Fruit fly (Drosophila melanogaster) whole organism, embryonic: ENCODE results near the gene sit.

Experiments used
- CG10543 ChIP-seq: fragments of 200-800 bp; sonication (Bioruptor generic); optimal IDR thresholded peaks from 3 replicates; lab custom pipeline; 2017; ENCODE audit warnings: missing biosample characterization, mild to moderate bottlenecking, missing genetic modification characterization, moderate library complexity
- CG11456 ChIP-seq: fragments of 200-800 bp; sonication (Bioruptor generic); IDR thresholded peaks from 3 replicates; pipeline ENCODE4 v1.3.6; 2022; ENCODE audit warnings: missing biosample characterization, missing genetic modification characterization
- CG12769 ChIP-seq: fragments of 200-800 bp; sonication (Bioruptor generic); optimal IDR thresholded peaks from 2 replicates; lab custom pipeline; 2019; ENCODE audit warnings: missing biosample characterization, mild to moderate bottlenecking, missing genetic modification characterization, moderate library complexity
- CG14667 ChIP-seq: fragments of 200-800 bp; sonication (Bioruptor generic); IDR thresholded peaks from 2 replicates; pipeline ENCODE4 v1.3.6; 2022; ENCODE audit warnings: missing biosample characterization, missing genetic modification characterization
- CG15073 ChIP-seq: fragments of 200-800 bp; sonication (Bioruptor generic); optimal IDR thresholded peaks from 2 replicates; lab custom pipeline; 2016; ENCODE audit warnings: missing biosample characterization, missing genetic modification characterization
- CG32532 ChIP-seq: fragments of 200-800 bp; sonication (Bioruptor generic); IDR thresholded peaks from 2 replicates; pipeline ENCODE4 v1.3.6; 2022; ENCODE audit warnings: missing biosample characterization, missing genetic modification characterization
- CG34376 ChIP-seq: fragments of 200-800 bp; sonication (Bioruptor generic); optimal IDR thresholded peaks from 2 replicates; lab custom pipeline; 2018; ENCODE audit warnings: missing biosample characterization, mild to moderate bottlenecking, missing genetic modification characterization
- CG4282 ChIP-seq: fragments of 200-800 bp; sonication (Bioruptor generic); optimal IDR thresholded peaks from 2 replicates; lab custom pipeline; 2016; ENCODE audit warnings: missing biosample characterization, missing genetic modification characterization
- CG43689 ChIP-seq: fragments of 200-800 bp; sonication (Bioruptor generic); IDR thresholded peaks from 2 replicates; pipeline ENCODE4 v1.3.6; 2022; ENCODE audit warnings: missing biosample characterization, missing genetic modification characterization
- CG4424 ChIP-seq: fragments of 200-800 bp; sonication (Bioruptor generic); optimal IDR thresholded peaks from 3 replicates; lab custom pipeline; 2016; ENCODE audit warnings: missing biosample characterization, missing genetic modification characterization
- CG6683 ChIP-seq: fragments of 200-800 bp; sonication (Bioruptor generic); optimal IDR thresholded peaks from 2 replicates; lab custom pipeline; 2017; ENCODE audit warnings: missing biosample characterization, mild to moderate bottlenecking, missing genetic modification characterization, missing genetic modification reagents
- CG7786 ChIP-seq: fragments of 200-800 bp; sonication (Bioruptor generic); optimal IDR thresholded peaks from 2 replicates; lab custom pipeline; 2016; ENCODE audit warnings: missing biosample characterization, missing genetic modification characterization
- CG7839 ChIP-seq: fragments of 200-800 bp; sonication (Bioruptor generic); optimal IDR thresholded peaks from 3 replicates; lab custom pipeline; 2018; ENCODE audit warnings: missing biosample characterization, mild to moderate bottlenecking, missing genetic modification characterization, moderate library complexity
- CG9727 ChIP-seq: fragments of 200-800 bp; sonication (Bioruptor generic); optimal IDR thresholded peaks from 3 replicates; lab custom pipeline; 2017; ENCODE audit warnings: missing biosample characterization, mild to moderate bottlenecking, missing genetic modification characterization
- CG9817 ChIP-seq: fragments of 200-800 bp; sonication (Bioruptor generic); optimal IDR thresholded peaks from 2 replicates; lab custom pipeline; 2018; ENCODE audit warnings: missing biosample characterization, mild to moderate bottlenecking, missing genetic modification characterization, moderate library complexity
- Doc2 ChIP-seq: fragments of 200-800 bp; sonication (Bioruptor generic); IDR thresholded peaks from 2 replicates; pipeline ENCODE4 v1.3.6; 2022; ENCODE audit warnings: missing biosample characterization, missing genetic modification characterization
- ERR ChIP-seq: fragments of 200-800 bp; sonication (Bioruptor generic); optimal IDR thresholded peaks from 2 replicates; lab custom pipeline; 2016; ENCODE audit warnings: missing biosample characterization, missing genetic modification characterization
- Gsc ChIP-seq: fragments of 200-800 bp; sonication (Bioruptor generic); IDR thresholded peaks from 2 replicates; pipeline ENCODE4 v1.3.6; 2022; ENCODE audit warnings: missing biosample characterization, missing genetic modification characterization
- Gug ChIP-seq: fragments of 200-800 bp; sonication (Bioruptor generic); IDR thresholded peaks from 4 replicates; pipeline ENCODE4 v1.3.6; 2022; ENCODE audit warnings: missing biosample characterization, missing genetic modification characterization
- Hey ChIP-seq: fragments of 200-800 bp; sonication (Bioruptor generic); optimal IDR thresholded peaks from 3 replicates; lab custom pipeline; 2018; ENCODE audit warnings: missing biosample characterization, mild to moderate bottlenecking, missing genetic modification characterization
- Hmx ChIP-seq: fragments of 200-800 bp; sonication (Bioruptor generic); optimal IDR thresholded peaks from 2 replicates; lab custom pipeline; 2016; ENCODE audit warnings: missing biosample characterization, missing genetic modification characterization
- Med ChIP-seq: fragments of 200-800 bp; sonication (Bioruptor generic); peaks from one replicate; lab custom pipeline; 2016; ENCODE audit warnings: missing biosample characterization, missing genetic modification characterization, mild to moderate bottlenecking, inconsistent platforms, moderate library complexity
- Nf-YA ChIP-seq: fragments of 200-800 bp; sonication (Bioruptor generic); IDR thresholded peaks from 2 replicates; pipeline ENCODE4 v1.3.6; 2022; ENCODE audit warnings: missing biosample characterization, missing genetic modification characterization
- Oli ChIP-seq: fragments of 200-800 bp; sonication (Bioruptor generic); optimal IDR thresholded peaks from 2 replicates; lab custom pipeline; 2018; ENCODE audit warnings: missing biosample characterization, mild to moderate bottlenecking, missing genetic modification characterization, moderate library complexity
- Pdp1 ChIP-seq, 2 experiments: fragments of 200-800 bp; sonication (Bioruptor generic); optimal IDR thresholded peaks; 3 replicates each; lab custom pipeline; 2016; ENCODE audit warnings: missing biosample characterization in 2 of 2, missing genetic modification characterization in 2 of 2, mild to moderate bottlenecking in 1 of 2, moderate library complexity in 1 of 2
- abd-A ChIP-seq: fragments of 200-800 bp; sonication (Bioruptor generic); optimal IDR thresholded peaks from 3 replicates; lab custom pipeline; 2019; ENCODE audit warnings: missing biosample characterization, mild to moderate bottlenecking, missing genetic modification characterization, moderate library complexity
- amos ChIP-seq: fragments of 200-800 bp; sonication (Bioruptor generic); IDR thresholded peaks from 2 replicates; pipeline ENCODE4 v1.3.6; 2022; ENCODE audit warnings: missing biosample characterization, missing genetic modification characterization; ENCODE audit not compliant: partially characterized antibody
- bigmax ChIP-seq: fragments of 200-800 bp; sonication (Bioruptor generic); optimal IDR thresholded peaks from 2 replicates; lab custom pipeline; 2018; ENCODE audit warnings: missing biosample characterization, mild to moderate bottlenecking, missing genetic modification characterization
- btn ChIP-seq: fragments of 200-800 bp; sonication (Bioruptor generic); optimal IDR thresholded peaks from 2 replicates; lab custom pipeline; 2016; ENCODE audit warnings: missing biosample characterization, missing genetic modification characterization
- chinmo ChIP-seq: fragments of 200-800 bp; sonication (Bioruptor generic); IDR thresholded peaks from 4 replicates; pipeline ENCODE4 v1.3.6; 2022; ENCODE audit warnings: missing biosample characterization, missing genetic modification characterization; ENCODE audit not compliant: partially characterized antibody
- chn ChIP-seq: fragments of 200-800 bp; sonication (Bioruptor generic); optimal IDR thresholded peaks from 2 replicates; lab custom pipeline; 2016; ENCODE audit warnings: missing biosample characterization, missing genetic modification characterization
- exex ChIP-seq: fragments of 200-800 bp; sonication (Bioruptor generic); optimal IDR thresholded peaks from 4 replicates; lab custom pipeline; 2018; ENCODE audit warnings: missing biosample characterization, mild to moderate bottlenecking, missing genetic modification characterization, moderate library complexity
- fd96Cb ChIP-seq: fragments of 200-800 bp; sonication (Bioruptor generic); optimal IDR thresholded peaks from 2 replicates; lab custom pipeline; 2018; ENCODE audit warnings: missing biosample characterization, mild to moderate bottlenecking, missing genetic modification characterization, moderate library complexity
- kay ChIP-seq: fragments of 200-800 bp; sonication (Bioruptor generic); optimal IDR thresholded peaks from 2 replicates; lab custom pipeline; 2016; ENCODE audit warnings: missing biosample characterization, missing genetic modification characterization
- nerfin-1 ChIP-seq: fragments of 200-800 bp; sonication (Bioruptor generic); optimal IDR thresholded peaks from 3 replicates; lab custom pipeline; 2019; ENCODE audit warnings: missing biosample characterization, mild to moderate bottlenecking, missing genetic modification characterization, moderate library complexity
- nom ChIP-seq: fragments of 200-800 bp; sonication (Bioruptor generic); optimal IDR thresholded peaks from 2 replicates; lab custom pipeline; 2017; ENCODE audit warnings: missing biosample characterization, missing genetic modification characterization, mild to moderate bottlenecking, moderate library complexity, missing genetic modification reagents
- otp ChIP-seq: fragments of 200-800 bp; sonication (Bioruptor generic); IDR thresholded peaks from 3 replicates; pipeline ENCODE4, ENCODE4 v1.3.6; 2022; ENCODE audit warnings: missing biosample characterization, missing genetic modification characterization
- pros ChIP-seq: fragments of 200-800 bp; sonication (Bioruptor generic); optimal IDR thresholded peaks from 3 replicates; lab custom pipeline; 2019; ENCODE audit warnings: missing biosample characterization, mild to moderate bottlenecking, missing genetic modification characterization, moderate library complexity
- pum ChIP-seq: fragments of 200-800 bp; sonication (Bioruptor generic); optimal IDR thresholded peaks from 2 replicates; lab custom pipeline; 2016; ENCODE audit warnings: missing biosample characterization, missing genetic modification characterization
- sd ChIP-seq: fragments of 200-800 bp; sonication (Bioruptor generic); optimal IDR thresholded peaks from 3 replicates; lab custom pipeline; 2018; ENCODE audit warnings: missing biosample characterization, mild to moderate bottlenecking, missing genetic modification characterization, moderate library complexity
- stc ChIP-seq: fragments of 200-800 bp; sonication (Bioruptor generic); IDR thresholded peaks from 2 replicates; pipeline ENCODE4 v1.3.6; 2022; ENCODE audit warnings: missing biosample characterization, missing genetic modification characterization
- sug ChIP-seq: fragments of 200-800 bp; optimal IDR thresholded peaks from 2 replicates; lab custom pipeline; 2019; ENCODE audit warnings: missing biosample characterization, mild to moderate bottlenecking, missing genetic modification characterization, moderate library complexity
- tio ChIP-seq: fragments of 200-800 bp; sonication (Bioruptor generic); optimal IDR thresholded peaks from 2 replicates; lab custom pipeline; 2017; ENCODE audit warnings: missing biosample characterization, missing genetic modification characterization, inconsistent platforms

sit gene

DNA sequence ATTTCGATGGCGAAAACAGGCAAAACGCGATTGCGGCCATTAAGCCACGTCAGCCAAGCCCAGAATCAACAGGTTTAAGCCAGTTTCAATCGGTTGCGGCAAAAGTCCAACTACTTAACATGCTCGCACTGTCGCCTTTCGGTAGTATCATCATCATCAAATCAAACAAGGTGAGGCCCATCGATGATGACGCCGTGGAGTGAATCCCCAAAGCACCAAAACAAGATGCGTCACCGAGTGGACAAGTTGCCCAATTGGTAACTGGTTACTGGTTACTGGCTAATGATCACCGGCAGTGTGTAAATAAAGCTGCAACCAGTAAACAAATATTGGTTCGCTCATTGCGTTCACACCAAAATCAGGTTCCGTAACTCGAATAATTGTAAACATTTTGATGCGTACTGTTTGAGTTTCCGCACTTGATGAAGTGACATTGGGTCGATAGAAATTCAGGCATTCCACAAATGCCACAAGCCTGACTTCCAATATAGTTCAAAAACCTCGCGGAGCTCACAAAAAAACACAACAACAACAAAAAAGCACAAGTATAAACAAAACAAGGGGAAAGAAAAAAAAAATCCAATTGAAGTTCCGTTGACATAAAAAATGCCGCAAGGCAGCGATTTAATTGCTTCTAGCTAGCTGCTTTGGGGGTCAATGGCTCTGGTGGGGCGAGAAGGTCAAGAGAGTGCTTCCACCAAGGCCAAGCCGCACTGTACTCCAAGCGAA, 37.9 kb downstream of the sit start (continued):
- TF ChIP-seq CG15073 (GFP tag; lab: Kevin White, UChicago) (no peak), chn (GFP tag; lab: Kevin White, UChicago) (no peak), CG11456 (GFP tag; lab: Robert Waterston, UW) (peak; percentile 6; the same call in 1 of the 3 replicates), CG9817 (tag; lab: Kevin White, UChicago) (no peak), kay (GFP tag; lab: Kevin White, UChicago) (peak; percentile 53), CG7786 (GFP tag; lab: Kevin White, UChicago) (no peak), nerfin-1 (tag; lab: Kevin White, UChicago) (peak; percentile 58), btn (peak; percentile 42), pros (GFP tag; lab: Kevin White, UChicago) (no peak), CG6683 (GFP tag; lab: Kevin White, UChicago) (peak; percentile 45), tio (peak; percentile 38), CG4282 (GFP tag; lab: Kevin White, UChicago) (peak; percentile 5), CG43689 (GFP tag; lab: Robert Waterston, UW) (no peak), Gug (GFP tag; lab: Robert Waterston, UW) (no peak), nom (GFP tag; lab: Kevin White, UChicago) (no peak), otp (GFP tag; lab: Robert Waterston, UW) (peak; percentile 52; the same call in 1 of the 3 replicates), abd-A (peak; percentile 38), CG14667 (no peak), CG32532 (GFP tag; lab: Robert Waterston, UW) (peak; percentile 48; the same call in 1 of the 2 replicates), Hmx (GFP tag; lab: Kevin White, UChicago) (no peak), pum (GFP tag; lab: Kevin White, UChicago) (no peak), stc (GFP tag; lab: Robert Waterston, UW) (peak; percentile 58; the same call in 1 of the 2 replicates), CG7839 (tag; lab: Kevin White, UChicago) (peak; percentile 30), bigmax (GFP tag; lab: Kevin White, UChicago) (no peak), CG4424 (GFP tag; lab: Kevin White, UChicago) (peak; percentile 51)

- TF ChIP-seq CG12769 (tag; lab: Kevin White, UChicago) (peak; percentile 4), chinmo (GFP tag; lab: Robert Waterston, UW) (0 out of 4 replicates have a peak, but pooled peaks have one; percentile 51), fd96Cb (tag; lab: Kevin White, UChicago) (no peak), Med (GFP tag; lab: Kevin White, UChicago) (peak; percentile 10), Oli (tag; lab: Kevin White, UChicago) (no peak), sug (tag; lab: Kevin White, UChicago) (peak; percentile 70), Gsc (GFP tag; lab: Robert Waterston, UW) (no peak), ERR (GFP tag; lab: Kevin White, UChicago) (peak; percentile 27), CG9727 (GFP tag; lab: Kevin White, UChicago) (no peak), CG34376 (GFP tag; lab: Kevin White, UChicago) (peak; percentile 80), Doc2 (GFP tag; lab: Robert Waterston, UW) (no peak), exex (tag; lab: Kevin White, UChicago) (peak; percentile 74), sd (tag; lab: Kevin White, UChicago) (peak; percentile 17), Hey (peak; percentile 26), CG10543 (GFP tag; lab: Kevin White, UChicago) (peak; percentile 66), amos (GFP tag; lab: Robert Waterston, UW) (no peak), Pdp1 (GFP tag; optimal IDR thresholded peaks at IDR 0.05; lab: Kevin White, UChicago) (peak in 1 of 2 experiments; percentile 8), Nf-YA (no peak)
Measured at dm6 chr3R:22522859-22523258, 39.5 kb downstream of the sit start.
